Worm (Caenorhabditis elegans): ENCODE results near the gene W10G6.6.

DNA sequence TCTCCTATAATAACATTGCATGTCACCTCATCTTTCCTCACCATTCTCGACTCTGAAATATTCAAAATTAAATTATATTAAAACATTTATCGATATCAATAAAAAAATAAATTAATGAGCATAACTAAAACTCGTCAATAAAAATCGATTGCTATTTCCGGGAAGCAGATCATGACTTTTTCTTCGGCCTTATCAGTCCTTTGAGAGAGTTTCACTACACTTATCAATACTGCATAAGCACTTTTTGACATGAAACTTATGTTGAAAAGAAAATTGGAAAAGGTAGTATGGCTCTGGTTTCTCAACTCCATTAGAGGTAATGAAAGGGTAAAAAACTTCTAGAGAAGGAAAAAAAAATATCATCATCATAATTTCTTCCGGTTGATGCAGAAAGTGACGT, 9.5 kb upstream of the W10G6.6 start:
- no peak for TF ChIP-seq med-1 (GFP tag; optimal IDR thresholded peaks at IDR 0.05; ENCODE audit: insufficient read depth)
- no peak for TF ChIP-seq flt-1 (GFP tag; IDR thresholded peaks at IDR 0.05)
- TF ChIP-seq tab-1 (GFP tag; IDR thresholded peaks at IDR 0.05): no peak
- no peak for TF ChIP-seq cog-1 (tag; optimal IDR thresholded peaks at IDR 0.05)
- no peak for TF ChIP-seq ref-1 (GFP tag; conservative IDR thresholded peaks at IDR 0.05)
- no peak for TF ChIP-seq T22C8.4 (GFP tag; IDR thresholded peaks at IDR 0.05)
- no peak for TF ChIP-seq ztf-23 (GFP tag; IDR thresholded peaks at IDR 0.05)
- no peak for TF ChIP-seq ztf-29 (GFP tag; IDR thresholded peaks at IDR 0.05)
